Fruit fly (Drosophila melanogaster): ENCODE data around the gene CG43407.
A peak's percentile ranks its signal among the peaks of the same experiment; 100 is the strongest.

Gene CG43407

dm6 chr3L:19053339-19053818 lies at the start of gene CG43407:
CG43407 (minus strand) TSS chr3L:19053389.
- TF ChIP-seq noc (tag; optimal IDR thresholded peaks at IDR 0.05), result no peak

- TF ChIP-seq noc (tag; optimal IDR thresholded peaks at IDR 0.05), result no peak
These were observed 47.0 kb upstream of the CG43407 start, which contains the start of gene Gem2 for dm6 chr3L:19100188-19100587. Gem2 (minus strand) TSS chr3L:19100363.

- no peak for TF ChIP-seq noc (tag; optimal IDR thresholded peaks at IDR 0.05)
These were observed 44.5 kb upstream of the CG43407 start, which contains the start of the genes Naxd and CG14079 for dm6 chr3L:19097665-19098082. Naxd (minus strand) TSS chr3L:19097709. CG14079 (plus strand) TSS chr3L:19097999.

- no peak for TF ChIP-seq noc (tag; optimal IDR thresholded peaks at IDR 0.05)
These were observed 43.9 kb upstream of the CG43407 start for dm6 chr3L:19097102-19097501.

- no peak for TF ChIP-seq noc (tag; optimal IDR thresholded peaks at IDR 0.05)
These were observed 42.8 kb upstream of the CG43407 start, which contains the start of gene CNPYb for dm6 chr3L:19096032-19096431. CNPYb (minus strand) TSS chr3L:19096217.

dm6 chr3L:19092125-19093058 lies 39.2 kb upstream of the CG43407 start, which contains the start of gene MESR6:
MESR6 (plus strand) TSS chr3L:19092670.
- no peak for TF ChIP-seq noc (tag; optimal IDR thresholded peaks at IDR 0.05)

- TF ChIP-seq noc (tag; optimal IDR thresholded peaks at IDR 0.05), result no peak
These were observed 38.4 kb upstream of the CG43407 start for dm6 chr3L:19091423-19092124.

- TF ChIP-seq noc (tag; optimal IDR thresholded peaks at IDR 0.05), result no peak
These were observed 35.9 kb upstream of the CG43407 start for dm6 chr3L:19089120-19089519.

dm6 chr3L:19087369-19088275 lies 34.4 kb upstream of the CG43407 start:
- TF ChIP-seq noc (tag; optimal IDR thresholded peaks at IDR 0.05), result no peak

- peak; percentile 93 for TF ChIP-seq noc (tag; optimal IDR thresholded peaks at IDR 0.05)
These were observed 33.4 kb upstream of the CG43407 start, which contains the start of gene Mkp3 for dm6 chr3L:19086364-19087200. Mkp3 (minus strand) TSS chr3L:19086426.

- peak; percentile 8 for TF ChIP-seq noc (tag; optimal IDR thresholded peaks at IDR 0.05)
These were observed 32.6 kb upstream of the CG43407 start for dm6 chr3L:19085688-19086363.

- no peak for TF ChIP-seq noc (tag; optimal IDR thresholded peaks at IDR 0.05)
These were observed 29.9 kb upstream of the CG43407 start for dm6 chr3L:19083126-19083525.

- no peak for TF ChIP-seq noc (tag; optimal IDR thresholded peaks at IDR 0.05)
These were observed 27.9 kb upstream of the CG43407 start for dm6 chr3L:19080926-19081700.

Measured in whole organism, larva.